Fruit fly (Drosophila melanogaster): Measurements from ENCODE around the gene COX7AL.

dm6 chr3R:8343251-8343744 lies at the start of gene COX7AL, which contains the start of gene PNKP:
- TF ChIP-seq h (optimal IDR thresholded peaks at IDR 0.05) (no peak), psq (optimal IDR thresholded peaks at IDR 0.05) (no peak), Sin3A (optimal IDR thresholded peaks at IDR 0.05) (no peak)

All from Kc167 (cell line).